Worm (Caenorhabditis elegans) whole organism, L1 larva: ENCODE measurements around the gene lea-1.
A peak's percentile ranks its signal among the peaks of the same experiment; 100 is the strongest.

Source experiments
- C04F5.9 ChIP-seq: sonication (generic microtip); optimal IDR thresholded peaks from 2 replicates; lab custom pipeline; 2016; ENCODE audit warnings: missing genetic modification characterization, missing compliant biosample characterization
- C16A3.4 ChIP-seq: fragments of 150-350 bp; optimal IDR thresholded peaks from 2 replicates; lab custom pipeline; 2014; ENCODE audit warnings: missing biosample characterization, missing genetic modification characterization
- aha-1 ChIP-seq: fragments of 150-350 bp; optimal IDR thresholded peaks from 2 replicates; lab custom pipeline; 2014; ENCODE audit warnings: missing biosample characterization, missing genetic modification characterization
- blmp-1 ChIP-seq: fragments of 150-350 bp; optimal IDR thresholded peaks from 2 replicates; lab custom pipeline; 2014; ENCODE audit warnings: missing biosample characterization, missing genetic modification characterization
- ceh-63 ChIP-seq: fragments of 200-800 bp; sonication (Bioruptor generic); optimal IDR thresholded peaks from 2 replicates; lab custom pipeline; 2018; ENCODE audit warnings: mild to moderate bottlenecking, missing genetic modification characterization, missing compliant biosample characterization
- ceh-88 ChIP-seq: fragments of 200-800 bp; sonication (Bioruptor generic); IDR thresholded peaks from 2 replicates; pipeline ENCODE4 v1.3.6; 2022; ENCODE audit warnings: missing genetic modification characterization, missing compliant biosample characterization
- ceh-90 ChIP-seq: sonication (generic microtip); optimal IDR thresholded peaks from 2 replicates; lab custom pipeline; 2016; ENCODE audit warnings: missing genetic modification characterization, missing compliant biosample characterization
- dpl-1 ChIP-seq, 3 experiments: fragments of 150-350 bp in 2 of 3; sonication (generic microtip) in 1 of 3; optimal IDR thresholded peaks; 2 replicates each; lab custom pipeline; 2014 to 2017; ENCODE audit warnings: missing biosample characterization in 3 of 3, missing genetic modification characterization in 3 of 3, missing genetic modification reagents in 3 of 3
- dsc-1 ChIP-seq: sonication (generic microtip); optimal IDR thresholded peaks from 2 replicates; lab custom pipeline; 2016; ENCODE audit warnings: mild to moderate bottlenecking, missing genetic modification characterization, missing compliant biosample characterization
- efl-1 ChIP-seq, 4 experiments: fragments of 150-350 bp; optimal IDR thresholded peaks in 3 of 4; peaks in 1 of 4; 1 replicate in 1 of 4; 2 replicates in 3 of 4; lab custom pipeline; 2014; ENCODE audit warnings: missing biosample characterization in 2 of 4, missing genetic modification characterization in 2 of 4, missing genetic modification reagents in 2 of 4
- efl-3 ChIP-seq: fragments of 200-800 bp; sonication (Bioruptor generic); optimal IDR thresholded peaks from 2 replicates; lab custom pipeline; 2018; ENCODE audit warnings: mild to moderate bottlenecking, missing genetic modification characterization, missing compliant biosample characterization
- egl-13 ChIP-seq: sonication (generic microtip); optimal IDR thresholded peaks from 2 replicates; lab custom pipeline; 2016; ENCODE audit warnings: missing genotype, missing genetic modification reagents, missing genetic modification characterization, missing compliant biosample characterization
- egl-27 ChIP-seq, 2 experiments: fragments of 150-350 bp in 1 of 2; sonication (generic microtip); optimal IDR thresholded peaks; 3 replicates each; lab custom pipeline; 2017 to 2018; ENCODE audit warnings: missing biosample characterization in 2 of 2, missing genetic modification characterization in 2 of 2, missing genetic modification reagents in 2 of 2
- elt-2 ChIP-seq: sonication (generic microtip); optimal IDR thresholded peaks from 2 replicates; lab custom pipeline; 2016; ENCODE audit warnings: missing genetic modification characterization, mild to moderate bottlenecking, inconsistent platforms, missing compliant biosample characterization, missing genetic modification reagents
- fkh-8 ChIP-seq: sonication (generic microtip); optimal IDR thresholded peaks from 2 replicates; lab custom pipeline; 2016; ENCODE audit warnings: mild to moderate bottlenecking, missing genetic modification characterization, missing compliant biosample characterization
- grh-1 ChIP-seq: fragments of 200-800 bp; sonication (Bioruptor generic); IDR thresholded peaks from 2 replicates; pipeline ENCODE4 v1.3.6; 2022; ENCODE audit warnings: missing genetic modification reagents, missing genetic modification characterization, missing compliant biosample characterization
- irx-1 ChIP-seq: sonication (generic microtip); optimal IDR thresholded peaks from 2 replicates; lab custom pipeline; 2016; ENCODE audit warnings: missing genetic modification characterization, missing compliant biosample characterization
- jun-1 ChIP-seq: fragments of 150-350 bp; optimal IDR thresholded peaks from 2 replicates; lab custom pipeline; 2014; ENCODE audit warnings: missing biosample characterization, missing genetic modification reagents, missing genetic modification characterization
- lin-14 ChIP-seq: fragments of 200-800 bp; sonication (Bioruptor generic); optimal IDR thresholded peaks from 2 replicates; lab custom pipeline; 2018; ENCODE audit warnings: mild to moderate bottlenecking, missing genetic modification characterization, moderate library complexity, missing compliant biosample characterization
- lin-15B ChIP-seq: fragments of 150-350 bp; sonication (generic microtip); optimal IDR thresholded peaks from 3 replicates; lab custom pipeline; 2014; ENCODE audit warnings: missing biosample characterization, missing genetic modification characterization
- mdl-1 ChIP-seq, 2 experiments: fragments of 150-350 bp; optimal IDR thresholded peaks; 2 replicates each; lab custom pipeline; 2014 to 2017; ENCODE audit warnings: missing biosample characterization in 2 of 2, missing genetic modification characterization in 2 of 2, inconsistent platforms in 1 of 2
- mep-1 ChIP-seq: fragments of 150-350 bp; optimal IDR thresholded peaks from 2 replicates; lab custom pipeline; 2014; ENCODE audit warnings: missing biosample characterization, missing genetic modification characterization
- nhr-12 ChIP-seq: sonication (generic microtip); optimal IDR thresholded peaks from 2 replicates; lab custom pipeline; 2017; ENCODE audit warnings: missing biosample characterization, missing genetic modification characterization
- nhr-19 ChIP-seq: fragments of 200-800 bp; sonication (Bioruptor generic); conservative IDR thresholded peaks from 2 replicates; pipeline ENCODE4 v1.3.6; 2022; ENCODE audit warnings: missing genetic modification characterization, missing compliant biosample characterization
- nhr-237 ChIP-seq: fragments of 150-350 bp; optimal IDR thresholded peaks from 2 replicates; lab custom pipeline; 2014; ENCODE audit warnings: missing biosample characterization, missing genetic modification characterization
- nhr-28 ChIP-seq: fragments of 150-350 bp; optimal IDR thresholded peaks from 2 replicates; lab custom pipeline; 2014; ENCODE audit warnings: missing biosample characterization, missing genetic modification characterization
- nhr-47 ChIP-seq: sonication (generic microtip); optimal IDR thresholded peaks from 2 replicates; lab custom pipeline; 2016; ENCODE audit warnings: mild to moderate bottlenecking, missing genetic modification characterization, moderate library complexity, missing compliant biosample characterization
- nhr-76 ChIP-seq: sonication (generic microtip); optimal IDR thresholded peaks from 2 replicates; lab custom pipeline; 2017; ENCODE audit warnings: missing biosample characterization, missing genetic modification characterization
- nhr-84 ChIP-seq: sonication (generic microtip); optimal IDR thresholded peaks from 2 replicates; lab custom pipeline; 2017; ENCODE audit warnings: missing biosample characterization, missing genetic modification characterization
- nhr-85 ChIP-seq: sonication (generic microtip); peaks from one replicate; lab custom pipeline; 2016; ENCODE audit warnings: missing genetic modification characterization, inconsistent platforms, missing compliant biosample characterization
- nhr-90 ChIP-seq: sonication (generic microtip); optimal IDR thresholded peaks from 2 replicates; lab custom pipeline; 2016; ENCODE audit warnings: mild to moderate bottlenecking, missing genetic modification characterization, missing compliant biosample characterization; ENCODE audit not compliant: poor library complexity
- pax-3 ChIP-seq: fragments of 200-800 bp; sonication (Bioruptor generic); optimal IDR thresholded peaks from 2 replicates; lab custom pipeline; 2018; ENCODE audit warnings: mild to moderate bottlenecking, missing genetic modification characterization, moderate library complexity, missing compliant biosample characterization
- sox-4 ChIP-seq: sonication (generic microtip); optimal IDR thresholded peaks from 2 replicates; lab custom pipeline; 2016; ENCODE audit warnings: missing genetic modification characterization, missing compliant biosample characterization
- tlp-1 ChIP-seq: fragments of 150-350 bp; optimal IDR thresholded peaks from 2 replicates; lab custom pipeline; 2014; ENCODE audit warnings: missing biosample characterization, missing genetic modification characterization
- unc-30 ChIP-seq: sonication (generic microtip); optimal IDR thresholded peaks from 2 replicates; lab custom pipeline; 2017; ENCODE audit warnings: missing biosample characterization, missing genetic modification characterization
- xbp-1 ChIP-seq: sonication (generic microtip); optimal IDR thresholded peaks from 2 replicates; lab custom pipeline; 2016; ENCODE audit warnings: missing genetic modification characterization, missing compliant biosample characterization
- zip-4 ChIP-seq: fragments of 200-800 bp; sonication (Bioruptor generic); optimal IDR thresholded peaks from 2 replicates; lab custom pipeline; 2018; ENCODE audit warnings: mild to moderate bottlenecking, missing genetic modification characterization, moderate library complexity, missing compliant biosample characterization
- ztf-4 ChIP-seq: fragments of 150-350 bp; optimal IDR thresholded peaks from 2 replicates; lab custom pipeline; 2014; ENCODE audit warnings: missing biosample characterization, missing genetic modification characterization

The lea-1 gene

DNA sequence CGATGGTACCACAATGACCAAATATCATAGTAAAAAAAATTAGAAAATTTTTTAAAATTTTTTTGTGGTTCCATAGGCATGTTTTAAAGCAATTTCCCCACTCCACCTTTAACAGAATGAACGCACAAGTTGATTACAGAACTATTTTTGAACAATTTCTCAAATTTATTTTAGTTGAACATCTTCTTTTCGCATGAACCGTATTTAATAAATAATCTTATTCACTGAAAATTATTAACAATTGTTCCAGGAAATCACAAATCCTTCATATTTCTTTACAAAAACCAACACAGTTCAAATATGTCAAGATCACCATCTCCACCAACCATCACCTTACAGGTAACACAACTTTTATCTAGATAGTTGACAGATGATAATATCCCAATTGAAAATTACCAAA is at the start of gene lea-1:
lea-1 (plus strand) TSS at position 301 of the 400 bp plus-strand sequence.
- TF ChIP-seq ztf-4 (tag; lab: Kevin White, UChicago) (no peak), zip-4 (GFP tag; lab: Kevin White, UChicago) (no peak), mep-1 (tag; lab: Kevin White, UChicago) (no peak), efl-1 (optimal IDR thresholded peaks at IDR 0.05; lab: Kevin White, UChicago) (no peak), efl-1 (GFP tag; optimal IDR thresholded peaks at IDR 0.05 in 1 of 2; lab: Kevin White, UChicago) (no peak), pax-3 (no peak), jun-1 (tag; lab: Kevin White, UChicago) (no peak), C04F5.9 (tag; lab: Kevin White, UChicago) (no peak), nhr-47 (tag; lab: Kevin White, UChicago) (no peak), nhr-237 (tag; lab: Kevin White, UChicago) (no peak), unc-30 (no peak)

DNA sequence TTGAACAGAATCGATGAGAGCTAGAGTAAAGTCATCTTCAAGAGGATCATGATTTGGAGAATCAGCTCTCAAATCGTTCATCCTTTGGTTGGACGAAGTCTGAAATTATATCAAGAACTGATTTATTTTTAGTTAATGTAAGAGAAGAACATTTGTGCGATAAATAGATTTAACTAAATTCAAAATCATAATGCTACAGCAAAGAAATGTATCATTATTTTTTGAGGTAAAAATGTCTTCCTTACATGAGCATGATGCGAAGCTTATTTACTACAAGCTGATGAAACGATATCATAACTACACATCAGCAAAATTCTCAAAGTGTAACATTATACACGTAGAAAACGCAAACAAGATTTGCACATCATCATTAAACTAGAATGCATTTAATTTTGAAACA is 49.3 kb upstream of the lea-1 start, which contains the start of gene madf-4:
madf-4 (minus strand) TSS at position 101 of the 400 bp plus-strand sequence.
- TF ChIP-seq efl-3 (GFP tag; lab: Kevin White, UChicago) (no peak), sox-4 (no peak), egl-27 (tag; optimal IDR thresholded peaks at IDR 0.05; lab: Kevin White, UChicago) (no peak), pax-3 (no peak), blmp-1 (tag; lab: Kevin White, UChicago) (no peak), dsc-1 (tag; lab: Kevin White, UChicago) (no peak), nhr-85 (tag; lab: Kevin White, UChicago) (no peak), C04F5.9 (tag; lab: Kevin White, UChicago) (no peak), elt-2 (tag; lab: Kevin White, UChicago) (no peak), nhr-76 (no peak), lin-15B (tag; lab: Kevin White, UChicago) (no peak), ceh-90 (tag; lab: Kevin White, UChicago) (no peak)

DNA sequence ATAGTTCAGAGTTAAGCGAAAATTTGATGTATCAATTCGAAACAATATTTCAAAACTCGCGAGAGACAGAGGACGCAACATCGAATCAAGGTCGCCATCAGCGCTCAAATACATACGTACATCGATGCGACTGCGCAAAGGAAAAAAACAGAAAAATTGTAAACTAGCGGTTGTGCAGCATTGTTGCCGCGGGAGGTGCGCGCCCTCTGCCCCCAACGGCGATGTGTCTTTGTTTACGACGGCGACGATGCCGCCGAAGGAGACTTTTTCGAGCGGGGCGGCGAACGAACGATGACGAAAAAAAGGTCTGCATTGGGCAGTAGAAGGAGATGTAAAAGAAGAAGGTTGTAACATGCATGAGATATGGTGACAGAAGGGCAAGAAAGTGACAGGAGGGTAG is 48.8 kb upstream of the lea-1 start:
- TF ChIP-seq efl-1 (optimal IDR thresholded peaks at IDR 0.05; lab: Kevin White, UChicago) (no peak), efl-1 (GFP tag; optimal IDR thresholded peaks at IDR 0.05 in 1 of 2; lab: Kevin White, UChicago) (peak in 1 of 2 experiments; percentile 3), lin-14 (GFP tag; lab: Kevin White, UChicago) (peak; percentile 64), nhr-85 (tag; lab: Kevin White, UChicago) (peak; percentile 81), ceh-63 (GFP tag; lab: Kevin White, UChicago) (no peak)

DNA sequence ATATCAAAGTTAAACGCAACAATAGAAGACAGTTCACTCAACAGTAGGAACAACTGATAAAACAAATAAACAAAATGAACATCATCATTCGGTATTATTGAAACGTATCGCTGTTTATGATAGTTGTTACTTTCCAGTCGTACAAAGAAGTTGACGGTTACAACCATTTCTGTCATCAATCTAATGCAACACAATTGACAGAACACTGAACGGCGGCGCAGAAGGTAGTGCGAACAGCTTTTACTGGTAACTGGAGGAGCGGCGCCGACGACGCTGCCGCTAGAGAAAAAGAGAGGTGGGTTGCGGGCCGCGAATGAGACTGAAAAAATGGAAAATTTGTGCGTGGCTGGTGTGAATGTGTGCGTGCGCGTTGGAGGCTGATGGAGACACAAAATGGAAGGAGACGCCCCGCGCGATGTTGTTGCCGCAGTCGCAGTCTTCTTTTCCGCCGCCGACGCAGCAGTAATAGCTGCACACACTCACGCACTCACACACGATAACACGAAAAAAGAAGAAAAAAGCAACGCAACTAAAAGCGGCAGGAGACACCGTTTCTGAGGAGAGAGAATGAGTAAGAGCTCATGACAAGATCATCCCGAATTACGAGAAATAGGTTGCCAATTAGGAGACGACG is 47.5 kb upstream of the lea-1 start:
- peak; percentile 1 for TF ChIP-seq nhr-47 (tag; lab: Kevin White, UChicago)
- TF ChIP-seq dsc-1 (tag; lab: Kevin White, UChicago), result peak; percentile 32
- TF ChIP-seq efl-1 (optimal IDR thresholded peaks at IDR 0.05; lab: Kevin White, UChicago), result no peak
- TF ChIP-seq efl-1 (GFP tag; optimal IDR thresholded peaks at IDR 0.05 in 1 of 2; lab: Kevin White, UChicago), result peak in 1 of 2 experiments; percentile 88
- peak; percentile 50 for TF ChIP-seq fkh-8 (tag; lab: Kevin White, UChicago)
- no peak for TF ChIP-seq C04F5.9 (tag; lab: Kevin White, UChicago)
- TF ChIP-seq lin-14 (GFP tag; lab: Kevin White, UChicago), result peak; percentile 54
- no peak for TF ChIP-seq grh-1

DNA sequence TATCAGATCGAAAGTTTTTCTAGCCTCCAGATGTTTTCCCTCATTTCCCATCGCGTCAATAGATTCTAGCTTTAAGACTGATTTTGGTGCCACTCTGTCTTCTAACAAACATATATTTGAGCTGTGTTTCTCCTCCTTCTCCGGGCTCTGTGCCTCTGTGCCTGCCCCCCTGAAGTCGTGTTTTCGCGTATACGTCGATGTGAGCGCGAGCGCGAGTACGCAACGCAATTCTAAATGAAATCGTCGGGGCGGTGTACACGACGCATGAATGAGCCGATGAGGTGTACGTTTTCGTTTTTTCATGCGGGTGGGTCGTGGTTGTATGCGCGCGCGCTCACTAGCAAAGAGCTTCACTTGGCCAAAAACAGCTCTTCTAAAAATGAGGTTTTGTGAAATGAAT is 45.8 kb upstream of the lea-1 start:
- peak; percentile 21 for TF ChIP-seq lin-14 (GFP tag; lab: Kevin White, UChicago)
- no peak for TF ChIP-seq aha-1 (tag; lab: Kevin White, UChicago)
- TF ChIP-seq fkh-8 (tag; lab: Kevin White, UChicago), result peak; percentile 33

DNA sequence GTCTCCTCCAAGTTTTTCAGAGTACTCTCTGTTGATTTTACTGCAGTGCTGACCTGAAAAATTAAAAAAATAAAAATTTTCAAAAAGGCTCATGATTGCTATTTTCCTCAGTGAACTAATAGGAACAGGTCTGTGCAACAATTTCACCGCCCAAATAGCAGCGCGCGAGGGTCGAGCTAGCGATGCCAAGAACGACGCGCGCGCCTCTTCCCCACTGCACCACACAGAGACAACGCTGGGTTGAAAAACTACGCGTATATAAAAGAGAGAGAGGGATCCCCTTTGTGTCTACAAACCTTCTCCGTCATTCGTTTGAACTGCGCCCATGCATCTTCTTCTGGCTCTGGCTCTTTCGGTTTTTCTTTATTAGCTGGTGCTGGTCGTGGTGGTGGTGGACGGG is 41.6 kb upstream of the lea-1 start:
- TF ChIP-seq mdl-1 (tag; optimal IDR thresholded peaks at IDR 0.05; lab: Kevin White, UChicago) (peak in 1 of 2 experiments; percentile 35), ceh-88 (0 out of 2 replicates have a peak, but pooled peaks have one; percentile 44), dsc-1 (tag; lab: Kevin White, UChicago) (peak; percentile 63), xbp-1 (tag; lab: Kevin White, UChicago) (peak; percentile 54), mep-1 (tag; lab: Kevin White, UChicago) (peak; percentile 72), C16A3.4 (tag; lab: Kevin White, UChicago) (peak; percentile 54), dpl-1 (GFP tag; optimal IDR thresholded peaks at IDR 0.05; lab: Kevin White, UChicago) (peak in 2 of 3 experiments; percentile 45 to 46), nhr-90 (tag; lab: Kevin White, UChicago) (peak; percentile 47), lin-14 (GFP tag; lab: Kevin White, UChicago) (peak; percentile 76), fkh-8 (tag; lab: Kevin White, UChicago) (peak; percentile 48), irx-1 (peak; percentile 2), nhr-28 (tag; lab: Kevin White, UChicago) (no peak), nhr-237 (tag; lab: Kevin White, UChicago) (no peak), nhr-84 (no peak), nhr-19 (GFP tag; lab: Robert Waterston, UW) (peak; percentile 64), ceh-63 (GFP tag; lab: Kevin White, UChicago) (peak; percentile 24), egl-13 (peak; percentile 37), jun-1 (tag; lab: Kevin White, UChicago) (peak; percentile 4), tlp-1 (tag; lab: Kevin White, UChicago) (no peak), nhr-85 (tag; lab: Kevin White, UChicago) (no peak), nhr-12 (no peak)
